Worm (Caenorhabditis elegans): Measurements from ENCODE around the gene F34D10.8.

ce11 chrIII:3723726-3724125 lies 6.8 kb upstream of the F34D10.8 start:
- TF ChIP-seq nhr-111 (GFP tag; optimal IDR thresholded peaks at IDR 0.05) (no peak), jun-1 (tag; optimal IDR thresholded peaks at IDR 0.05) (no peak), egl-27 (tag; optimal IDR thresholded peaks at IDR 0.05) (no peak), lim-7 (GFP tag; IDR thresholded peaks at IDR 0.05) (no peak), skn-1 (tag; optimal IDR thresholded peaks at IDR 0.05) (no peak), ZK546.5 (tag; optimal IDR thresholded peaks at IDR 0.05) (no peak)
